Worm (Caenorhabditis elegans): Measurements from ENCODE around the gene F44F4.15.

The F44F4.15 gene

ce11 chrII:10872541-10872940, 41.9 kb upstream of the F44F4.15 start, which contains the start of the genes cyn-4 and copz-1 (continued):
- TF ChIP-seq fkh-3 (tag; optimal IDR thresholded peaks at IDR 0.05) (no peak), ztf-18 (tag; optimal IDR thresholded peaks at IDR 0.05) (peak; percentile 6), unc-62 (GFP tag; optimal IDR thresholded peaks at IDR 0.05) (no peak), repo-1 (tag; optimal IDR thresholded peaks at IDR 0.05) (no peak), F22D6.2 (tag; optimal IDR thresholded peaks at IDR 0.05) (no peak), K11D2.4 (GFP tag; IDR thresholded peaks at IDR 0.05) (no peak), F57C9.4 (tag; optimal IDR thresholded peaks at IDR 0.05) (no peak), unc-130 (GFP tag; optimal IDR thresholded peaks at IDR 0.05) (peak; percentile 83), egrh-3 (GFP tag; IDR thresholded peaks at IDR 0.05) (0 out of 2 replicates have a peak, but pooled peaks have one; percentile 14), F57A8.1 (GFP tag; optimal IDR thresholded peaks at IDR 0.05) (no peak), T07F8.4 (tag; optimal IDR thresholded peaks at IDR 0.05) (no peak), akir-1 (GFP tag; optimal IDR thresholded peaks at IDR 0.05) (no peak), sptf-2 (GFP tag; optimal IDR thresholded peaks at IDR 0.05) (no peak), B0336.3 (GFP tag; IDR thresholded peaks at IDR 0.05) (no peak), T26A5.8 (tag; optimal IDR thresholded peaks at IDR 0.05) (no peak), Y53F4B.3 (GFP tag; IDR thresholded peaks at IDR 0.05) (no peak), B0019.2 (GFP tag; conservative IDR thresholded peaks at IDR 0.05) (peak; percentile 84), D2030.7 (GFP tag; IDR thresholded peaks at IDR 0.05) (peak; percentile 73), C17E4.6 (GFP tag; IDR thresholded peaks at IDR 0.05) (no peak), B0261.1 (tag; optimal IDR thresholded peaks at IDR 0.05) (no peak), ztf-26 (tag; optimal IDR thresholded peaks at IDR 0.05) (no peak), nhr-27 (tag; optimal IDR thresholded peaks at IDR 0.05) (no peak), hsf-1 (GFP tag; IDR thresholded peaks at IDR 0.05) (no peak), sdz-38 (tag; optimal IDR thresholded peaks at IDR 0.05) (no peak), sea-2 (GFP tag; IDR thresholded peaks at IDR 0.05) (no peak), egl-44 (GFP tag; IDR thresholded peaks at IDR 0.05) (peak; percentile 52; the same call in 1 of the 2 replicates), die-1 (tag; optimal IDR thresholded peaks at IDR 0.05) (no peak), bed-1 (GFP tag; IDR thresholded peaks at IDR 0.05) (no peak), ccch-3 (GFP tag; optimal IDR thresholded peaks at IDR 0.05) (no peak), ceh-58 (GFP tag; IDR thresholded peaks at IDR 0.05) (no peak), rec-8 (tag; optimal IDR thresholded peaks at IDR 0.05) (no peak), F37B4.10 (GFP tag; IDR thresholded peaks at IDR 0.05) (no peak), nfya-2 (GFP tag; IDR thresholded peaks at IDR 0.05) (no peak), lsl-1 (GFP tag; optimal IDR thresholded peaks at IDR 0.05) (peak; percentile 70), nhr-90 (tag; optimal IDR thresholded peaks at IDR 0.05) (no peak), B0035.1 (tag; optimal IDR thresholded peaks at IDR 0.05) (no peak), ceh-27 (GFP tag; optimal IDR thresholded peaks at IDR 0.05) (peak; percentile 86), hmg-1.2 (GFP tag; IDR thresholded peaks at IDR 0.05) (no peak), F49E8.2 (tag; optimal IDR thresholded peaks at IDR 0.05; ENCODE audit: insufficient read depth) (no peak), him-1 (tag; optimal IDR thresholded peaks at IDR 0.05) (peak; percentile 33), attf-5 (GFP tag; optimal IDR thresholded peaks at IDR 0.05) (peak; percentile 88), lin-26 (GFP tag; IDR thresholded peaks at IDR 0.05) (no peak), madf-10 (tag; optimal IDR thresholded peaks at IDR 0.05) (peak; percentile 58), ets-4 (GFP tag; optimal IDR thresholded peaks at IDR 0.05) (no peak), athp-1 (tag; optimal IDR thresholded peaks at IDR 0.05) (peak; percentile 87), ama-1 (optimal IDR thresholded peaks at IDR 0.05) (no peak), ama-1 (GFP tag; optimal IDR thresholded peaks at IDR 0.05) (no peak), dpl-1 (GFP tag; optimal IDR thresholded peaks at IDR 0.05) (peak; percentile 35), lin-40 (tag; optimal IDR thresholded peaks at IDR 0.05) (peak; percentile 55), madf-3 (GFP tag; IDR thresholded peaks at IDR 0.05) (no peak), let-526 (GFP tag; IDR thresholded peaks at IDR 0.05) (0 out of 2 replicates have a peak, but pooled peaks have one; percentile 64)
